Fruit fly (Drosophila melanogaster) whole organism, embryonic: Measurements from ENCODE around the gene CG7352.

Experiments
- ATbp ChIP-seq: fragments of 200-800 bp; sonication (Bioruptor generic); optimal IDR thresholded peaks from 2 replicates; lab custom pipeline; 2017; ENCODE audit warnings: missing biosample characterization, mild to moderate bottlenecking, missing genetic modification characterization, missing genetic modification reagents
- Atf3 ChIP-seq: fragments of 200-800 bp; sonication (Bioruptor generic); optimal IDR thresholded peaks from 3 replicates; lab custom pipeline; 2016; ENCODE audit warnings: missing biosample characterization, missing genetic modification characterization
- Bgb ChIP-seq: fragments of 200-800 bp; sonication (Bioruptor generic); IDR thresholded peaks from 2 replicates; pipeline ENCODE4 v1.3.6; 2022; ENCODE audit warnings: missing biosample characterization, missing genetic modification characterization; ENCODE audit not compliant: partially characterized antibody
- CG1024 ChIP-seq: fragments of 200-800 bp; sonication (Bioruptor generic); IDR thresholded peaks from 2 replicates; pipeline ENCODE4 v1.3.6; 2022; ENCODE audit warnings: missing biosample characterization, missing genetic modification characterization
- CG10979 ChIP-seq: fragments of 200-800 bp; sonication (Bioruptor generic); optimal IDR thresholded peaks from 2 replicates; lab custom pipeline; 2018; ENCODE audit warnings: missing biosample characterization, mild to moderate bottlenecking, missing genetic modification characterization, moderate library complexity
- CG11398 ChIP-seq: fragments of 200-800 bp; sonication (Bioruptor generic); optimal IDR thresholded peaks from 2 replicates; lab custom pipeline; 2016; ENCODE audit warnings: missing biosample characterization, missing genetic modification characterization
- CG11456 ChIP-seq: fragments of 200-800 bp; sonication (Bioruptor generic); IDR thresholded peaks from 3 replicates; pipeline ENCODE4 v1.3.6; 2022; ENCODE audit warnings: missing biosample characterization, missing genetic modification characterization
- CG14441 ChIP-seq: fragments of 200-800 bp; sonication (Bioruptor generic); IDR thresholded peaks from 2 replicates; pipeline ENCODE4 v1.3.6; 2022; ENCODE audit warnings: missing biosample characterization, missing genetic modification characterization
- CG15269 ChIP-seq: fragments of 200-800 bp; sonication (Bioruptor generic); optimal IDR thresholded peaks from 2 replicates; lab custom pipeline; 2018; ENCODE audit warnings: missing biosample characterization, mild to moderate bottlenecking, missing genetic modification characterization, moderate library complexity
- CG15479 ChIP-seq: fragments of 200-800 bp; sonication (Bioruptor generic); optimal IDR thresholded peaks from 3 replicates; lab custom pipeline; 2019; ENCODE audit warnings: missing biosample characterization, mild to moderate bottlenecking, missing genetic modification characterization, moderate library complexity
- CG17361 ChIP-seq: fragments of 200-800 bp; sonication (Bioruptor generic); IDR thresholded peaks from 3 replicates; pipeline ENCODE4 v1.3.6; 2022; ENCODE audit warnings: missing biosample characterization, missing genetic modification characterization
- CG17612 ChIP-seq: fragments of 200-800 bp; sonication (Bioruptor generic); IDR thresholded peaks from 2 replicates; pipeline ENCODE4 v1.3.6; 2022; ENCODE audit warnings: missing biosample characterization, missing genetic modification characterization
- CG3163 ChIP-seq: fragments of 200-800 bp; sonication (Bioruptor generic); optimal IDR thresholded peaks from 3 replicates; lab custom pipeline; 2016; ENCODE audit warnings: missing biosample characterization, missing genetic modification characterization
- CG3407 ChIP-seq: fragments of 200-800 bp; sonication (Bioruptor generic); optimal IDR thresholded peaks from 2 replicates; lab custom pipeline; 2018; ENCODE audit warnings: missing biosample characterization, mild to moderate bottlenecking, missing genetic modification characterization
- CG4404 ChIP-seq: fragments of 200-800 bp; sonication (Bioruptor generic); IDR thresholded peaks from 2 replicates; pipeline ENCODE4 v1.3.6; 2022; ENCODE audit warnings: missing biosample characterization, missing genetic modification characterization
- CG4707 ChIP-seq: fragments of 200-800 bp; sonication (Bioruptor generic); optimal IDR thresholded peaks from 2 replicates; lab custom pipeline; 2018; ENCODE audit warnings: missing biosample characterization, mild to moderate bottlenecking, missing genetic modification characterization, moderate library complexity
- CG4820 ChIP-seq: fragments of 200-800 bp; sonication (Bioruptor generic); optimal IDR thresholded peaks from 3 replicates; lab custom pipeline; 2016; ENCODE audit warnings: missing biosample characterization, missing genetic modification characterization
- CG7839 ChIP-seq: fragments of 200-800 bp; sonication (Bioruptor generic); optimal IDR thresholded peaks from 3 replicates; lab custom pipeline; 2018; ENCODE audit warnings: missing biosample characterization, mild to moderate bottlenecking, missing genetic modification characterization, moderate library complexity
- CG7987 ChIP-seq: fragments of 200-800 bp; sonication (Bioruptor generic); optimal IDR thresholded peaks from 2 replicates; lab custom pipeline; 2018; ENCODE audit warnings: missing biosample characterization, mild to moderate bottlenecking, missing genetic modification characterization, moderate library complexity
- CG9437 ChIP-seq: fragments of 200-800 bp; sonication (Bioruptor generic); optimal IDR thresholded peaks from 2 replicates; lab custom pipeline; 2018; ENCODE audit warnings: missing biosample characterization, mild to moderate bottlenecking, missing genetic modification characterization
- Dek ChIP-seq: fragments of 200-800 bp; sonication (Bioruptor generic); optimal IDR thresholded peaks from 3 replicates; lab custom pipeline; 2019; ENCODE audit warnings: missing biosample characterization, mild to moderate bottlenecking, missing genetic modification characterization, moderate library complexity
- Dip2 ChIP-seq: fragments of 200-800 bp; sonication (Bioruptor generic); IDR thresholded peaks from 2 replicates; pipeline ENCODE4 v1.3.6; 2022; ENCODE audit warnings: missing biosample characterization, missing genetic modification characterization
- E2f2 ChIP-seq: fragments of 200-800 bp; sonication (Bioruptor generic); IDR thresholded peaks from 2 replicates; pipeline ENCODE4 v1.3.6; 2022; ENCODE audit warnings: missing biosample characterization, missing genetic modification characterization
- ERR ChIP-seq: fragments of 200-800 bp; sonication (Bioruptor generic); optimal IDR thresholded peaks from 2 replicates; lab custom pipeline; 2016; ENCODE audit warnings: missing biosample characterization, missing genetic modification characterization
- Ets65A ChIP-seq: fragments of 200-800 bp; sonication (Bioruptor generic); peaks from one replicate; lab custom pipeline; 2016; ENCODE audit warnings: missing biosample characterization, missing genetic modification characterization
- Jarid2 ChIP-seq: fragments of 200-800 bp; sonication (Bioruptor generic); optimal IDR thresholded peaks from 3 replicates; lab custom pipeline; 2017; ENCODE audit warnings: mild to moderate bottlenecking, missing biosample characterization, missing genetic modification reagents, missing genetic modification characterization
- Poxn ChIP-seq: fragments of 200-800 bp; sonication (Bioruptor generic); IDR thresholded peaks from 2 replicates; pipeline ENCODE4 v1.3.6; 2022; ENCODE audit warnings: missing biosample characterization, missing genetic modification characterization
- Ravus ChIP-seq: fragments of 200-800 bp; sonication (Bioruptor generic); IDR thresholded peaks from 2 replicates; pipeline ENCODE4 v1.3.6; 2022; ENCODE audit warnings: missing biosample characterization, missing genetic modification characterization
- cad ChIP-seq: fragments of >200 bp; optimal IDR thresholded peaks from 2 replicates; lab custom pipeline; 2017; ENCODE audit warnings: missing biosample characterization, missing genetic modification characterization
- crp ChIP-seq, 2 experiments: fragments of 200-800 bp; sonication (Bioruptor generic); optimal IDR thresholded peaks; 2 replicates in 1 of 2; 3 replicates in 1 of 2; lab custom pipeline; 2017; ENCODE audit warnings: missing biosample characterization in 2 of 2, missing genetic modification characterization in 2 of 2, mild to moderate bottlenecking in 1 of 2, moderate library complexity in 1 of 2
- dmrt11E ChIP-seq: fragments of 200-800 bp; sonication (Bioruptor generic); optimal IDR thresholded peaks from 3 replicates; lab custom pipeline; 2018; ENCODE audit warnings: missing biosample characterization, mild to moderate bottlenecking, missing genetic modification characterization, moderate library complexity
- exex ChIP-seq: fragments of 200-800 bp; sonication (Bioruptor generic); optimal IDR thresholded peaks from 4 replicates; lab custom pipeline; 2018; ENCODE audit warnings: missing biosample characterization, mild to moderate bottlenecking, missing genetic modification characterization, moderate library complexity
- fu2 ChIP-seq: fragments of 200-800 bp; sonication (Bioruptor generic); optimal IDR thresholded peaks from 2 replicates; lab custom pipeline; 2016; ENCODE audit warnings: missing biosample characterization, missing genetic modification characterization
- grau ChIP-seq: fragments of 200-800 bp; optimal IDR thresholded peaks from 3 replicates; lab custom pipeline; 2019; ENCODE audit warnings: missing biosample characterization, mild to moderate bottlenecking, missing genetic modification characterization, moderate library complexity
- gt ChIP-seq: fragments of 200-800 bp; sonication (Bioruptor generic); IDR thresholded peaks from 2 replicates; pipeline ENCODE4 v1.3.6; 2022; ENCODE audit warnings: missing biosample characterization, missing genetic modification characterization
- kni ChIP-seq: fragments of 200-800 bp; sonication (Bioruptor generic); optimal IDR thresholded peaks from 3 replicates; lab custom pipeline; 2017; ENCODE audit warnings: mild to moderate bottlenecking, missing biosample characterization, missing genetic modification reagents, missing genetic modification characterization
- nerfin-2 ChIP-seq: fragments of 200-800 bp; sonication (Bioruptor generic); IDR thresholded peaks from 2 replicates; pipeline ENCODE4 v1.3.6; 2022; ENCODE audit warnings: missing biosample characterization, missing genetic modification characterization; ENCODE audit not compliant: partially characterized antibody
- onecut ChIP-seq: fragments of 200-800 bp; sonication (Bioruptor generic); IDR thresholded peaks from 2 replicates; pipeline ENCODE4 v1.3.6; 2022; ENCODE audit warnings: missing biosample characterization, missing genetic modification characterization
- org-1 ChIP-seq: fragments of 200-800 bp; sonication (Bioruptor generic); optimal IDR thresholded peaks from 2 replicates; lab custom pipeline; 2017; ENCODE audit warnings: missing biosample characterization, missing genetic modification characterization
- pfk ChIP-seq: fragments of 200-800 bp; sonication (Bioruptor generic); optimal IDR thresholded peaks from 2 replicates; lab custom pipeline; 2018; ENCODE audit warnings: missing biosample characterization, mild to moderate bottlenecking, missing genetic modification characterization, moderate library complexity
- pum ChIP-seq: fragments of 200-800 bp; sonication (Bioruptor generic); optimal IDR thresholded peaks from 2 replicates; lab custom pipeline; 2016; ENCODE audit warnings: missing biosample characterization, missing genetic modification characterization
- sens-2 ChIP-seq: fragments of 200-800 bp; sonication (Bioruptor generic); IDR thresholded peaks from 2 replicates; pipeline ENCODE4 v1.3.6; 2022; ENCODE audit warnings: missing biosample characterization, missing genetic modification characterization
- slou ChIP-seq: fragments of 200-800 bp; sonication (Bioruptor generic); optimal IDR thresholded peaks from 3 replicates; lab custom pipeline; 2016; ENCODE audit warnings: missing biosample characterization, missing genetic modification characterization
- sob ChIP-seq: fragments of 200-800 bp; sonication (Bioruptor generic); IDR thresholded peaks from 2 replicates; pipeline ENCODE4 v1.3.6; 2022; ENCODE audit warnings: missing biosample characterization, missing genetic modification characterization
- sqz ChIP-seq: fragments of 200-800 bp; sonication (Bioruptor generic); optimal IDR thresholded peaks from 3 replicates; lab custom pipeline; 2018; ENCODE audit warnings: missing biosample characterization, mild to moderate bottlenecking, missing genetic modification characterization
- ssp ChIP-seq: fragments of 200-800 bp; sonication (Bioruptor generic); IDR thresholded peaks from 2 replicates; pipeline ENCODE4 v1.3.6; 2022; ENCODE audit warnings: missing biosample characterization, missing genetic modification characterization
- stwl ChIP-seq: fragments of 200-800 bp; sonication (Bioruptor generic); optimal IDR thresholded peaks from 3 replicates; lab custom pipeline; 2018; ENCODE audit warnings: missing biosample characterization, mild to moderate bottlenecking, missing genetic modification characterization, moderate library complexity
- tin ChIP-seq: fragments of 200-800 bp; sonication (Bioruptor generic); optimal IDR thresholded peaks from 3 replicates; lab custom pipeline; 2016; ENCODE audit warnings: missing biosample characterization, missing genetic modification characterization
- tll ChIP-seq, 2 experiments: fragments of 200-800 bp in 1 of 2; fragments of >200 bp in 1 of 2; sonication (Bioruptor generic) in 1 of 2; optimal IDR thresholded peaks; 2 replicates each; lab custom pipeline; 2017 to 2019; ENCODE audit warnings: missing biosample characterization in 2 of 2, missing genetic modification characterization in 2 of 2, mild to moderate bottlenecking in 1 of 2, moderate library complexity in 1 of 2
- trh ChIP-seq: fragments of 200-800 bp; sonication (Bioruptor generic); optimal IDR thresholded peaks from 2 replicates; lab custom pipeline; 2016; ENCODE audit warnings: missing biosample characterization, missing genetic modification characterization
- vvl ChIP-seq: fragments of 200-800 bp; sonication (Bioruptor generic); IDR thresholded peaks from 2 replicates; pipeline ENCODE4 v1.3.6; 2022; ENCODE audit warnings: missing biosample characterization, missing genetic modification characterization

Gene CG7352

dm6 chr3R:8355579-8355978, 8.2 kb downstream of the CG7352 start (continued):
- TF ChIP-seq CG11398 (GFP tag; lab: Kevin White, UChicago): peak; percentile 88
- TF ChIP-seq grau (tag; lab: Kevin White, UChicago): peak; percentile 97
- TF ChIP-seq onecut (GFP tag; lab: Robert Waterston, UW): peak; percentile 73
- TF ChIP-seq CG9437 (GFP tag; lab: Kevin White, UChicago): peak; percentile 84
- peak; percentile 88 for TF ChIP-seq sqz
- no peak for TF ChIP-seq tll (GFP tag; optimal IDR thresholded peaks at IDR 0.05; lab: Kevin White, UChicago)
- peak; percentile 87 for TF ChIP-seq CG4820
- peak; percentile 87 for TF ChIP-seq CG3407
- TF ChIP-seq CG7987 (GFP tag; lab: Kevin White, UChicago): peak; percentile 87
- TF ChIP-seq CG7839 (tag; lab: Kevin White, UChicago): peak; percentile 96
- TF ChIP-seq CG4404 (GFP tag; lab: Robert Waterston, UW): peak; percentile 73
- TF ChIP-seq CG10979 (tag; lab: Kevin White, UChicago): peak; percentile 87
- peak; percentile 97 for TF ChIP-seq sob (GFP tag; lab: Robert Waterston, UW)
- no peak for TF ChIP-seq nerfin-2
- no peak for TF ChIP-seq CG15479 (GFP tag; lab: Kevin White, UChicago)
- TF ChIP-seq pfk (GFP tag; lab: Kevin White, UChicago): no peak
- peak; percentile 85 for TF ChIP-seq exex (tag; lab: Kevin White, UChicago)
- peak; percentile 93 for TF ChIP-seq org-1 (GFP tag; lab: Kevin White, UChicago)
- TF ChIP-seq CG17361 (GFP tag; lab: Robert Waterston, UW): peak; percentile 83
- peak; percentile 69; the same call in 1 of the 2 replicates for TF ChIP-seq gt (GFP tag; lab: Robert Waterston, UW)
- TF ChIP-seq tin (GFP tag; lab: Kevin White, UChicago): peak; percentile 97
- peak; percentile 95 for TF ChIP-seq CG15269 (tag; lab: Kevin White, UChicago)
- peak; percentile 97 for TF ChIP-seq Dek (tag; lab: Kevin White, UChicago)
- peak; percentile 12 for TF ChIP-seq stwl (tag; lab: Kevin White, UChicago)
- TF ChIP-seq CG3163 (GFP tag; lab: Kevin White, UChicago): peak; percentile 84
- peak; percentile 57 for TF ChIP-seq dmrt11E
- TF ChIP-seq Jarid2 (GFP tag; lab: Kevin White, UChicago): peak; percentile 75
- peak; percentile 97 for TF ChIP-seq fu2 (GFP tag; lab: Kevin White, UChicago)
- peak; percentile 94 for TF ChIP-seq pum (GFP tag; lab: Kevin White, UChicago)
- TF ChIP-seq cad: no peak
- peak; percentile 94 for TF ChIP-seq CG14441 (GFP tag; lab: Robert Waterston, UW)
- TF ChIP-seq CG1024: peak; percentile 73
- peak; percentile 95 for TF ChIP-seq CG11456 (GFP tag; lab: Robert Waterston, UW)
- peak; percentile 91 for TF ChIP-seq Ravus (GFP tag; lab: Robert Waterston, UW)
- TF ChIP-seq ATbp: peak; percentile 94
- TF ChIP-seq ERR (GFP tag; lab: Kevin White, UChicago): peak; percentile 92
- peak; percentile 76 for TF ChIP-seq E2f2 (GFP tag; lab: Robert Waterston, UW)
- peak; percentile 97 for TF ChIP-seq vvl (GFP tag; lab: Robert Waterston, UW)
- TF ChIP-seq Ets65A (GFP tag; lab: Kevin White, UChicago): peak; percentile 100
- TF ChIP-seq ssp (GFP tag; lab: Robert Waterston, UW): peak; percentile 83
- TF ChIP-seq Atf3 (GFP tag; lab: Kevin White, UChicago): peak; percentile 91
- peak; percentile 92 for TF ChIP-seq slou (GFP tag; lab: Kevin White, UChicago)
- peak in 1 of 2 experiments; percentile 57 for TF ChIP-seq crp (GFP tag; optimal IDR thresholded peaks at IDR 0.05; lab: Kevin White, UChicago)
- TF ChIP-seq kni (GFP tag; lab: Kevin White, UChicago): no peak
- peak; percentile 93 for TF ChIP-seq Poxn (GFP tag; lab: Robert Waterston, UW)
- peak; percentile 28; the same call in 1 of the 2 replicates for TF ChIP-seq Dip2 (GFP tag; lab: Robert Waterston, UW)
- TF ChIP-seq Bgb (GFP tag; lab: Robert Waterston, UW): no peak
- peak; percentile 88 for TF ChIP-seq trh (GFP tag; lab: Kevin White, UChicago)
- peak; percentile 79 for TF ChIP-seq CG4707 (GFP tag; lab: Kevin White, UChicago)
- TF ChIP-seq CG17612 (GFP tag; lab: Robert Waterston, UW): peak; percentile 87
- peak; percentile 78; the same call in 1 of the 2 replicates for TF ChIP-seq sens-2 (GFP tag; lab: Robert Waterston, UW)
